Fruit fly (Drosophila melanogaster) whole organism, embryonic: ENCODE results near the gene MED14.

Experiments used
- ATbp ChIP-seq: fragments of 200-800 bp; sonication (Bioruptor generic); optimal IDR thresholded peaks from 2 replicates; lab custom pipeline; 2017; ENCODE audit warnings: missing biosample characterization, mild to moderate bottlenecking, missing genetic modification characterization, missing genetic modification reagents
- Bdp1 ChIP-seq: fragments of 200-800 bp; sonication (Bioruptor generic); optimal IDR thresholded peaks from 3 replicates; lab custom pipeline; 2016; ENCODE audit warnings: missing biosample characterization, missing genetic modification characterization
- Blimp-1 ChIP-seq: fragments of 200-800 bp; sonication (Bioruptor generic); optimal IDR thresholded peaks from 3 replicates; lab custom pipeline; 2018; ENCODE audit warnings: missing biosample characterization, missing genetic modification characterization, mild to moderate bottlenecking, moderate library complexity, missing genetic modification reagents
- CG11695 ChIP-seq: fragments of 200-800 bp; sonication (Bioruptor generic); IDR thresholded peaks from 3 replicates; pipeline ENCODE4 v1.3.6; 2022; ENCODE audit warnings: missing biosample characterization, missing genetic modification characterization
- CG11696 ChIP-seq: fragments of 200-800 bp; sonication (Bioruptor generic); IDR thresholded peaks from 2 replicates; pipeline ENCODE4 v1.3.6; 2022; ENCODE audit warnings: missing biosample characterization, missing genetic modification characterization
- CG14050 ChIP-seq: fragments of 200-800 bp; sonication (Bioruptor generic); IDR thresholded peaks from 3 replicates; pipeline ENCODE4 v1.3.6; 2022; ENCODE audit warnings: missing biosample characterization, missing genetic modification characterization
- CG14441 ChIP-seq: fragments of 200-800 bp; sonication (Bioruptor generic); IDR thresholded peaks from 2 replicates; pipeline ENCODE4 v1.3.6; 2022; ENCODE audit warnings: missing biosample characterization, missing genetic modification characterization
- CG15011 ChIP-seq: fragments of 200-800 bp; sonication (Bioruptor generic); optimal IDR thresholded peaks from 3 replicates; lab custom pipeline; 2018; ENCODE audit warnings: missing biosample characterization, mild to moderate bottlenecking, missing genetic modification characterization
- CG15514 ChIP-seq: fragments of 200-800 bp; sonication (Bioruptor generic); optimal IDR thresholded peaks from 3 replicates; lab custom pipeline; 2017; ENCODE audit warnings: missing biosample characterization, missing genetic modification characterization, mild to moderate bottlenecking, moderate library complexity, missing genetic modification reagents
- CG16779 ChIP-seq: fragments of 200-800 bp; sonication (Bioruptor generic); IDR thresholded peaks from 2 replicates; pipeline ENCODE4 v1.3.6; 2022; ENCODE audit warnings: missing biosample characterization, missing genetic modification characterization
- CG2129 ChIP-seq: fragments of 200-800 bp; sonication (Bioruptor generic); IDR thresholded peaks from 2 replicates; pipeline ENCODE4 v1.3.6; 2022; ENCODE audit warnings: missing biosample characterization, missing genetic modification characterization; ENCODE audit not compliant: partially characterized antibody
- CG33213 ChIP-seq: fragments of 200-800 bp; sonication (Bioruptor generic); optimal IDR thresholded peaks from 3 replicates; lab custom pipeline; 2016; ENCODE audit warnings: missing biosample characterization, missing genetic modification characterization
- CG3995 ChIP-seq: fragments of 200-800 bp; sonication (Bioruptor generic); optimal IDR thresholded peaks from 3 replicates; lab custom pipeline; 2016; ENCODE audit warnings: missing biosample characterization, missing genetic modification characterization
- CG4707 ChIP-seq: fragments of 200-800 bp; sonication (Bioruptor generic); optimal IDR thresholded peaks from 2 replicates; lab custom pipeline; 2018; ENCODE audit warnings: missing biosample characterization, mild to moderate bottlenecking, missing genetic modification characterization, moderate library complexity
- CG7963 ChIP-seq: fragments of 200-800 bp; sonication (Bioruptor generic); IDR thresholded peaks from 3 replicates; pipeline ENCODE4 v1.3.6; 2022; ENCODE audit warnings: missing biosample characterization, missing genetic modification characterization; ENCODE audit not compliant: partially characterized antibody
- CoRest ChIP-seq: fragments of 200-800 bp; sonication (Bioruptor generic); optimal IDR thresholded peaks from 3 replicates; lab custom pipeline; 2018; ENCODE audit warnings: missing biosample characterization, mild to moderate bottlenecking, missing genetic modification characterization, moderate library complexity
- Dp ChIP-seq: fragments of 200-800 bp; sonication (Bioruptor generic); optimal IDR thresholded peaks from 2 replicates; lab custom pipeline; 2018; ENCODE audit warnings: missing biosample characterization, mild to moderate bottlenecking, missing genetic modification characterization, moderate library complexity
- Hr78 ChIP-seq, 2 experiments: fragments of 200-800 bp in 1 of 2; fragments of >200 bp in 1 of 2; sonication (Bioruptor generic) in 1 of 2; optimal IDR thresholded peaks; 2 replicates each; lab custom pipeline; 2017 to 2019; ENCODE audit warnings: missing biosample characterization in 2 of 2, missing genetic modification characterization in 2 of 2, mild to moderate bottlenecking in 1 of 2, moderate library complexity in 1 of 2
- Kr ChIP-seq: fragments of 200-800 bp; sonication (Bioruptor generic); optimal IDR thresholded peaks from 2 replicates; lab custom pipeline; 2017; ENCODE audit warnings: missing biosample characterization, mild to moderate bottlenecking, missing genetic modification characterization
- Lim3 ChIP-seq: fragments of 200-800 bp; sonication (Bioruptor generic); IDR thresholded peaks from 2 replicates; pipeline ENCODE4 v1.3.6; 2022; ENCODE audit warnings: missing biosample characterization, missing genetic modification characterization
- MTF-1 ChIP-seq: fragments of 200-800 bp; sonication (Bioruptor generic); optimal IDR thresholded peaks from 2 replicates; lab custom pipeline; 2018; ENCODE audit warnings: missing biosample characterization, mild to moderate bottlenecking, missing genetic modification characterization, borderline replicate concordance
- Mrtf ChIP-seq: fragments of 200-800 bp; sonication (Bioruptor generic); IDR thresholded peaks from 3 replicates; pipeline ENCODE4 v1.3.6; 2022; ENCODE audit warnings: missing biosample characterization, missing genetic modification characterization
- Myb ChIP-seq: fragments of 200-800 bp; sonication (Bioruptor generic); optimal IDR thresholded peaks from 2 replicates; lab custom pipeline; 2016; ENCODE audit warnings: missing biosample characterization, missing genetic modification characterization
- NC2β ChIP-seq: fragments of 200-800 bp; sonication (Bioruptor generic); optimal IDR thresholded peaks from 2 replicates; lab custom pipeline; 2016; ENCODE audit warnings: missing biosample characterization, missing genetic modification characterization
- NFAT ChIP-seq: fragments of 200-800 bp; sonication (Bioruptor generic); IDR thresholded peaks from 2 replicates; pipeline ENCODE4 v1.3.6; 2022; ENCODE audit warnings: missing biosample characterization, missing genetic modification characterization
- NK7.1 ChIP-seq: fragments of 200-800 bp; sonication (Bioruptor generic); optimal IDR thresholded peaks from 3 replicates; lab custom pipeline; 2016; ENCODE audit warnings: missing biosample characterization, missing genetic modification characterization
- Nf-YA ChIP-seq: fragments of 200-800 bp; sonication (Bioruptor generic); IDR thresholded peaks from 2 replicates; pipeline ENCODE4 v1.3.6; 2022; ENCODE audit warnings: missing biosample characterization, missing genetic modification characterization
- Ptx1 ChIP-seq: fragments of 200-800 bp; sonication (Bioruptor generic); IDR thresholded peaks from 2 replicates; pipeline ENCODE4 v1.3.6; 2022; ENCODE audit warnings: missing biosample characterization, missing genetic modification characterization
- Taf1 ChIP-seq: fragments of 200-800 bp; sonication (Bioruptor generic); IDR thresholded peaks from 2 replicates; pipeline ENCODE4 v1.3.6; 2022; ENCODE audit warnings: missing biosample characterization, missing genetic modification characterization
- Vsx1 ChIP-seq: fragments of 200-800 bp; sonication (Bioruptor generic); optimal IDR thresholded peaks from 2 replicates; lab custom pipeline; 2017; ENCODE audit warnings: missing biosample characterization, mild to moderate bottlenecking, missing genetic modification characterization, missing genetic modification reagents
- abd-A ChIP-seq: fragments of 200-800 bp; sonication (Bioruptor generic); optimal IDR thresholded peaks from 3 replicates; lab custom pipeline; 2019; ENCODE audit warnings: missing biosample characterization, mild to moderate bottlenecking, missing genetic modification characterization, moderate library complexity
- bowl ChIP-seq: fragments of 200-800 bp; sonication (Bioruptor generic); IDR thresholded peaks from 2 replicates; pipeline ENCODE4 v1.3.6; 2022; ENCODE audit warnings: missing biosample characterization, missing genetic modification characterization
- br ChIP-seq: fragments of >200 bp; optimal IDR thresholded peaks from 2 replicates; lab custom pipeline; 2017
- cas ChIP-seq: fragments of 200-800 bp; sonication (Bioruptor generic); IDR thresholded peaks from 2 replicates; pipeline ENCODE4 v1.3.6; 2022; ENCODE audit warnings: missing biosample characterization, missing genetic modification characterization
- caup ChIP-seq: fragments of 200-800 bp; sonication (Bioruptor generic); optimal IDR thresholded peaks from 3 replicates; lab custom pipeline; 2017; ENCODE audit warnings: missing biosample characterization, mild to moderate bottlenecking, missing genetic modification characterization, moderate library complexity; ENCODE audit not compliant: severe bottlenecking
- dm ChIP-seq: fragments of 200-800 bp; sonication (Bioruptor generic); optimal IDR thresholded peaks from 3 replicates; lab custom pipeline; 2016; ENCODE audit warnings: missing biosample characterization, missing genetic modification characterization
- fd3F ChIP-seq: fragments of 200-800 bp; sonication (Bioruptor generic); optimal IDR thresholded peaks from 2 replicates; lab custom pipeline; 2018; ENCODE audit warnings: missing biosample characterization, mild to moderate bottlenecking, missing genetic modification characterization, moderate library complexity
- her ChIP-seq: fragments of 200-800 bp; sonication (Bioruptor generic); optimal IDR thresholded peaks from 2 replicates; lab custom pipeline; 2016; ENCODE audit warnings: missing biosample characterization, missing genetic modification characterization
- knrl ChIP-seq: fragments of 200-800 bp; sonication (Bioruptor generic); IDR thresholded peaks from 3 replicates; pipeline ENCODE4 v1.3.6; 2022; ENCODE audit warnings: missing biosample characterization, missing genetic modification characterization; ENCODE audit not compliant: partially characterized antibody
- lbe ChIP-seq: fragments of 200-800 bp; sonication (Bioruptor generic); optimal IDR thresholded peaks from 2 replicates; lab custom pipeline; 2016; ENCODE audit warnings: missing biosample characterization, mild to moderate bottlenecking, missing genetic modification characterization
- lov ChIP-seq, 2 experiments: fragments of 200-800 bp in 1 of 2; fragments of >200 bp in 1 of 2; sonication (Bioruptor generic) in 1 of 2; IDR thresholded peaks in 1 of 2; optimal IDR thresholded peaks in 1 of 2; 2 replicates in 1 of 2; 3 replicates in 1 of 2; pipeline versions ENCODE4 v1.3.6 to Lab custom; 2017 to 2022; ENCODE audit warnings: missing biosample characterization in 1 of 2, missing genetic modification characterization in 1 of 2
- nom ChIP-seq: fragments of 200-800 bp; sonication (Bioruptor generic); optimal IDR thresholded peaks from 2 replicates; lab custom pipeline; 2017; ENCODE audit warnings: missing biosample characterization, missing genetic modification characterization, mild to moderate bottlenecking, moderate library complexity, missing genetic modification reagents
- org-1 ChIP-seq: fragments of 200-800 bp; sonication (Bioruptor generic); optimal IDR thresholded peaks from 2 replicates; lab custom pipeline; 2017; ENCODE audit warnings: missing biosample characterization, missing genetic modification characterization
- pita ChIP-seq: fragments of 200-800 bp; sonication (Bioruptor generic); optimal IDR thresholded peaks from 2 replicates; lab custom pipeline; 2017; ENCODE audit warnings: missing biosample characterization, mild to moderate bottlenecking, missing genetic modification characterization
- sr ChIP-seq: fragments of 200-800 bp; sonication (Bioruptor generic); IDR thresholded peaks from 3 replicates; pipeline ENCODE4 v1.3.6; 2022; ENCODE audit warnings: missing biosample characterization, missing genetic modification characterization
- toy ChIP-seq: fragments of 200-800 bp; sonication (Bioruptor generic); IDR thresholded peaks from 2 replicates; pipeline ENCODE4 v1.3.6; 2022; ENCODE audit warnings: missing biosample characterization, missing genetic modification characterization
- tx ChIP-seq: fragments of 200-800 bp; sonication (Bioruptor generic); optimal IDR thresholded peaks from 2 replicates; lab custom pipeline; 2016; ENCODE audit warnings: missing biosample characterization, missing genetic modification characterization
- zfh1 ChIP-seq: fragments of 200-800 bp; sonication (Bioruptor generic); IDR thresholded peaks from 3 replicates; pipeline ENCODE4 v1.3.6; 2022; ENCODE audit warnings: missing biosample characterization, missing genetic modification characterization

MED14 gene

DNA sequence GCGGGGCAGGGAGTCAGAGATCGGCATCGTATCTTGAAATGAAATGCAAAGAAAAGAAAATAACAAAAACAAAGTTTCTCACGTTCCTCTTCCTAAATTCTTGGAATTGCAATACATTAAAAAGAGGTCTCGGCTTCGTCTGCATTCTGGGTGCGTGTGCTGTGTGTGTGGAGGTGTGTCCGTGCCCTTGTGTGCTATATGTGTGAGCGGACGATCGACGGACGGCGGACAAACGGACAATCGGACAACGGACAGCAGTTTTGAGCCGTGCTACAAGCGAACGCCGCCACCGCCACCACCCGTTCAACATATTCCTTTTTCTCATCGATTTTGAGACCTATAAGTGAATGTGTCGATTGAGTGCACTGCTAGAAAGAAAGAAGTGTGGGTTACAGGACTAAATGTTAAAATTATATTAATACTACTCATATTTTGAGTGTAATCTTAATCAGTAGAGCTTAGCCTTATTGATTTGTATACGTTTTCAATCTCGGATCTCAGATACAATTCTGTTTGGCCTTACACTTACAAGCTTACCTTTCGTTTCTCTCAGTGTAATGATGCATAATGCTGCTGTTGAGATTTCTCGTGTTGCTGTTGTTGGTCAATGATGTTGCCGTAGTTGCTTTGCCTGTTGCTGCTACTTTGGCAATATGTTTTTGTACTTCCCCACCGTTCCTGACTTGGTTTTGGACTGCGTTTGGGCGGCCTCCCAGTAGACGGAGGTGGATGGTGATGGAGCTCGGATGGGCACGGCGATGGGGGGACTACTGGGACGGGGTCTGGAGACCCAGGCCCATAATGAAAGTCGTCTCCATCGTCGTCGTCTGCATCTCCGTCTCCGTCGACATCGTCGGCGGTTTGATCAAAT, 28.3 kb downstream of the MED14 start (continued):
- TF ChIP-seq her (GFP tag; lab: Kevin White, UChicago) (peak; percentile 31), br (lab: Kevin White, UChicago) (no peak), fd3F (GFP tag; lab: Kevin White, UChicago) (no peak), Blimp-1 (peak; percentile 82), CG11696 (no peak), CG4707 (GFP tag; lab: Kevin White, UChicago) (peak; percentile 75), sr (no peak), Vsx1 (GFP tag; lab: Kevin White, UChicago) (peak; percentile 55), CG33213 (GFP tag; lab: Kevin White, UChicago) (peak; percentile 28), nom (peak; percentile 94), Mrtf (GFP tag; lab: Robert Waterston, UW) (no peak), CG14050 (no peak), lbe (GFP tag; lab: Kevin White, UChicago) (peak; percentile 94), cas (GFP tag; lab: Robert Waterston, UW) (no peak), Myb (no peak), Nf-YA (GFP tag; lab: Robert Waterston, UW) (no peak), zfh1 (peak; percentile 92), Ptx1 (GFP tag; lab: Robert Waterston, UW) (peak; percentile 53), CG15011 (GFP tag; lab: Kevin White, UChicago) (peak; percentile 52), dm (GFP tag; lab: Kevin White, UChicago) (peak; percentile 10), caup (GFP tag; lab: Kevin White, UChicago) (peak; percentile 13), toy (GFP tag; lab: Robert Waterston, UW) (no peak), Bdp1 (peak; percentile 62), CG15514 (no peak), Lim3 (GFP tag; lab: Robert Waterston, UW) (no peak), CoRest (peak; percentile 83), MTF-1 (GFP tag; lab: Kevin White, UChicago) (peak; percentile 69), bowl (GFP tag; lab: Robert Waterston, UW) (no peak), ATbp (GFP tag; lab: Kevin White, UChicago) (peak; percentile 57), knrl (GFP tag; lab: Robert Waterston, UW) (no peak), tx (GFP tag; lab: Kevin White, UChicago) (peak; percentile 21), CG11695 (GFP tag; lab: Robert Waterston, UW) (peak; percentile 47; the same call in 1 of the 3 replicates), CG7963 (no peak), pita (no peak), CG3995 (no peak), Kr (GFP tag; lab: Kevin White, UChicago) (peak; percentile 75), lov (optimal IDR thresholded peaks at IDR 0.05; lab: Kevin White, UChicago) (no peak), lov (GFP tag; IDR thresholded peaks at IDR 0.05; lab: Robert Waterston, UW) (peak; percentile 93), NK7.1 (GFP tag; lab: Kevin White, UChicago) (peak; percentile 17), NFAT (GFP tag; lab: Robert Waterston, UW) (no peak), CG14441 (no peak), Hr78 (GFP tag; optimal IDR thresholded peaks at IDR 0.05; lab: Kevin White, UChicago) (no peak), Taf1 (GFP tag; lab: Robert Waterston, UW) (no peak), org-1 (GFP tag; lab: Kevin White, UChicago) (peak; percentile 77), Dp (no peak), abd-A (tag; lab: Kevin White, UChicago) (no peak), CG2129 (GFP tag; lab: Robert Waterston, UW) (no peak), CG16779 (GFP tag; lab: Robert Waterston, UW) (no peak), NC2β (peak; percentile 76)
